Fruit fly (Drosophila melanogaster) whole organism: ENCODE results near the gene CG43851.

Experiments used
- CG8478 ChIP-seq: fragments of >200 bp; optimal IDR thresholded peaks from 2 replicates; lab custom pipeline; 2018; ENCODE audit warnings: inconsistent platforms
- EcR ChIP-seq, 2 experiments: fragments of >200 bp; optimal IDR thresholded peaks; 2 replicates each; lab custom pipeline; 2017; ENCODE audit warnings: missing biosample characterization in 2 of 2, missing genetic modification characterization in 2 of 2, missing genetic modification reagents in 2 of 2
- psq ChIP-seq: fragments of >200 bp; optimal IDR thresholded peaks from 2 replicates; lab custom pipeline; 2017
- usp ChIP-seq: fragments of >200 bp; optimal IDR thresholded peaks from 2 replicates; lab custom pipeline; 2017; ENCODE audit warnings: missing biosample characterization, missing genetic modification characterization, mixed read lengths

DNA sequence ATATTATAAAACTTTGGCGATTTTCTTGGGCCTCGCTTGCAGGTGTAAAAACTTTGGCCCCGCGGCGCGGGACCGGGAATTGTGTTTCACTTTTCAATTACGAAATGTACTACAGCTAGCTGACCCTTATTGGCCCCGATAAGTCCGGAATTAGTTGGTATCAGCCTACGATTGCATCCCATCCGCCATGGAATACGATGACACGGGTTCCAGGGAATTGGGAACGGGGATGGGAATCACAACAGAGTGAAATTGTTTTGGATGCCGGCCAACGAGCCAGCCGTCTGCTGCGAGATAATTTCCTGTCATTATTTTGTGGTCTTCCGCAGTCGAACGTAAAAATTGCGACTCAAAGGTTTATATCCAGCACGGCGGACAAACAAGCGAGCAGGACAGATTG, 18.9 kb upstream of the CG43851 start:
- TF ChIP-seq usp (GFP tag; lab: Kevin White, UChicago) = no peak
- no peak for TF ChIP-seq CG8478 (lab: Kevin White, UChicago)
- no peak for TF ChIP-seq EcR (GFP tag; optimal IDR thresholded peaks at IDR 0.05; lab: Kevin White, UChicago)
- TF ChIP-seq psq = no peak
